Worm (Caenorhabditis elegans): ENCODE results near the gene Y71H2AM.20.

Gene Y71H2AM.20

DNA sequence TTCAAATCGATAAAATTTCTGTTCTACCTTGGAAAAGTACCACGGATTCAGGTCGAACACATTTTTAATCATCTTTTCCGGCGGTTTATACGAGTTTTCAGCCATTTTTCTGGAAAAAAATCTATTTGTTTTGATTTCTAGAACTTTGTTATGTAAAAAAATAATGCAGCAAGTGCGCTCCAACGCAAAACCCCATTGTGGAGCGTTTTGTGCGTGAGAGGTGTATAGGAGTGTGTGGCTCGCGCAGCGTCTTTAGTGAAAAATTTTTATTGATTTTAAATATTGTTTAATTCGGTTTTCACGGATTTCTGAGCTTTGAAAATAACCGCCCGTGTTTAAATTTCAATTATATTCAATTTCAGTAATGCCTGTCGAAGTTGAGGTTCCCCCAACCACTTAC lies at the start of gene Y71H2AM.20:
Y71H2AM.20 (minus strand) TSS at position 109 of the 400 bp plus-strand sequence.
- TF ChIP-seq aha-1 (tag; optimal IDR thresholded peaks at IDR 0.05): peak; percentile 51
- peak; percentile 91 for TF ChIP-seq pax-3 (tag; optimal IDR thresholded peaks at IDR 0.05)
- no peak for TF ChIP-seq hlh-4 (tag; optimal IDR thresholded peaks at IDR 0.05)
- peak; percentile 96 for TF ChIP-seq nhr-20 (tag; optimal IDR thresholded peaks at IDR 0.05)
- TF ChIP-seq hlh-17 (GFP tag; optimal IDR thresholded peaks at IDR 0.05; ENCODE audit: borderline replicate concordance): no peak
- TF ChIP-seq mef-2 (tag; optimal IDR thresholded peaks at IDR 0.05): peak; percentile 79
- TF ChIP-seq pag-3 (tag; optimal IDR thresholded peaks at IDR 0.05; ENCODE audit: borderline replicate concordance, insufficient read depth): peak; percentile 56
- TF ChIP-seq ceh-90 (tag; optimal IDR thresholded peaks at IDR 0.05): no peak
- peak; percentile 96 to 99 (median 99) for TF ChIP-seq ceh-82 (tag; optimal IDR thresholded peaks at IDR 0.05)
- peak; percentile 80 for TF ChIP-seq F16B12.6 (tag; optimal IDR thresholded peaks at IDR 0.05)
- peak; percentile 96 for TF ChIP-seq swsn-7 (tag; optimal IDR thresholded peaks at IDR 0.05)
- TF ChIP-seq xbp-1 (tag; optimal IDR thresholded peaks at IDR 0.05): peak; percentile 95
- no peak for TF ChIP-seq ces-1 (GFP tag; optimal IDR thresholded peaks at IDR 0.05)
- peak; percentile 87 for TF ChIP-seq ztf-4 (tag; optimal IDR thresholded peaks at IDR 0.05)
- TF ChIP-seq lin-35 (GFP tag; optimal IDR thresholded peaks at IDR 0.05): peak; percentile 92 to 95
- peak; percentile 97 for TF ChIP-seq lin-14 (GFP tag; optimal IDR thresholded peaks at IDR 0.05)
- TF ChIP-seq mep-1 (tag; optimal IDR thresholded peaks at IDR 0.05): peak; percentile 99
- TF ChIP-seq unc-86 (tag; optimal IDR thresholded peaks at IDR 0.05): peak; percentile 92
- peak; percentile 89 for TF ChIP-seq dsc-1 (tag; optimal IDR thresholded peaks at IDR 0.05)
- no peak for TF ChIP-seq nhr-12 (tag; optimal IDR thresholded peaks at IDR 0.05)
- TF ChIP-seq zip-4 (GFP tag; optimal IDR thresholded peaks at IDR 0.05): peak; percentile 59
- no peak for TF ChIP-seq nhr-84 (tag; optimal IDR thresholded peaks at IDR 0.05)
- TF ChIP-seq dpl-1 (GFP tag; optimal IDR thresholded peaks at IDR 0.05): peak; percentile 89 to 92 (median 90)
- peak; percentile 84 for TF ChIP-seq egl-13 (tag; optimal IDR thresholded peaks at IDR 0.05)
- peak; percentile 93 for TF ChIP-seq skn-1 (tag; optimal IDR thresholded peaks at IDR 0.05)
- peak; percentile 93 for TF ChIP-seq nhr-85 (tag)
- TF ChIP-seq efl-1 (optimal IDR thresholded peaks at IDR 0.05): peak; percentile 92 to 95
- peak; percentile 87 to 98 for TF ChIP-seq efl-1 (GFP tag; optimal IDR thresholded peaks at IDR 0.05 in 1 of 2)
- no peak for TF ChIP-seq tlp-1 (tag; optimal IDR thresholded peaks at IDR 0.05)
- TF ChIP-seq ztf-11 (tag; optimal IDR thresholded peaks at IDR 0.05): peak in 1 of 2 experiments; percentile 81
- TF ChIP-seq blmp-1 (tag; optimal IDR thresholded peaks at IDR 0.05): peak; percentile 94
- TF ChIP-seq C16A3.4 (tag; optimal IDR thresholded peaks at IDR 0.05): peak; percentile 99
- TF ChIP-seq snpc-4 (tag; optimal IDR thresholded peaks at IDR 0.05): peak; percentile 90
- TF ChIP-seq elt-3 (tag; optimal IDR thresholded peaks at IDR 0.05): peak; percentile 82 to 99 (median 96)
- peak; percentile 81 for TF ChIP-seq hpl-2 (GFP tag; optimal IDR thresholded peaks at IDR 0.05)
- TF ChIP-seq unc-98 (GFP tag; IDR thresholded peaks at IDR 0.05): peak; percentile 35; the same call in 1 of the 2 replicates
- peak; percentile 61 for TF ChIP-seq lin-39 (tag; optimal IDR thresholded peaks at IDR 0.05)
- TF ChIP-seq grh-1 (GFP tag; IDR thresholded peaks at IDR 0.05): peak; percentile 40; the same call in 1 of the 2 replicates
- TF ChIP-seq vab-15 (tag; optimal IDR thresholded peaks at IDR 0.05): peak; percentile 84
- TF ChIP-seq egl-27 (tag; optimal IDR thresholded peaks at IDR 0.05): peak in 1 of 2 experiments; percentile 74
- peak; percentile 99 for TF ChIP-seq lin-15B (tag; optimal IDR thresholded peaks at IDR 0.05)
- peak; percentile 92 for TF ChIP-seq aly-2 (tag; optimal IDR thresholded peaks at IDR 0.05)
- peak; percentile 92 for TF ChIP-seq nhr-237 (tag; optimal IDR thresholded peaks at IDR 0.05)
- TF ChIP-seq lin-13 (GFP tag; optimal IDR thresholded peaks at IDR 0.05): peak; percentile 97
- TF ChIP-seq fkh-10 (GFP tag; optimal IDR thresholded peaks at IDR 0.05): peak; percentile 96
- TF ChIP-seq nhr-71 (tag; optimal IDR thresholded peaks at IDR 0.05): peak; percentile 98
- no peak for TF ChIP-seq unc-30 (tag; optimal IDR thresholded peaks at IDR 0.05)
- TF ChIP-seq ceh-8 (GFP tag; optimal IDR thresholded peaks at IDR 0.05): peak; percentile 86
- TF ChIP-seq nhr-90 (tag; optimal IDR thresholded peaks at IDR 0.05; ENCODE audit: poor library complexity): peak; percentile 90
- TF ChIP-seq nhr-19 (GFP tag; conservative IDR thresholded peaks at IDR 0.05): peak; percentile 93
- no peak for TF ChIP-seq Y116A8C.19 (tag; optimal IDR thresholded peaks at IDR 0.05; ENCODE audit: borderline replicate concordance)
- TF ChIP-seq mab-9 (GFP tag; IDR thresholded peaks at IDR 0.05): peak; percentile 72; the same call in 1 of the 2 replicates

Measured in whole organism, L1 larva.